Worm (Caenorhabditis elegans) whole organism, L2 larva: ENCODE results near the gene atg-13.

Experiments used
- ama-1 ChIP-seq: fragments of 150-350 bp; optimal IDR thresholded peaks from 2 replicates; lab custom pipeline; 2018; ENCODE audit warnings: inconsistent platforms
- elt-1 ChIP-seq: fragments of 150-350 bp; optimal IDR thresholded peaks from 2 replicates; lab custom pipeline; 2014; ENCODE audit warnings: missing biosample characterization, missing genetic modification characterization
- lsy-2 ChIP-seq, 2 experiments: fragments of 150-350 bp in 1 of 2; sonication (generic microtip) in 1 of 2; optimal IDR thresholded peaks; 2 replicates each; lab custom pipeline; 2014 to 2017; ENCODE audit warnings: missing biosample characterization in 2 of 2, missing genetic modification characterization in 2 of 2
- nhr-11 ChIP-seq: fragments of 150-350 bp; optimal IDR thresholded peaks from 2 replicates; lab custom pipeline; 2014; ENCODE audit warnings: missing biosample characterization, missing genetic modification characterization
- nhr-12 ChIP-seq: fragments of 150-350 bp; optimal IDR thresholded peaks from 2 replicates; lab custom pipeline; 2014; ENCODE audit warnings: missing biosample characterization, missing genetic modification characterization
- unc-39 ChIP-seq: fragments of 150-350 bp; optimal IDR thresholded peaks from 2 replicates; lab custom pipeline; 2014; ENCODE audit warnings: missing biosample characterization, missing genetic modification characterization
- unc-62 ChIP-seq: fragments of 150-350 bp; optimal IDR thresholded peaks from 2 replicates; lab custom pipeline; 2014; ENCODE audit warnings: missing biosample characterization, missing genetic modification reagents, missing genetic modification characterization
- zag-1 ChIP-seq: fragments of 150-350 bp; optimal IDR thresholded peaks from 2 replicates; lab custom pipeline; 2014; ENCODE audit warnings: missing biosample characterization, missing genetic modification characterization

ce11 chrIII:8161238-8161637 is 3.2 kb upstream of the atg-13 start, which contains the start of gene inpp-5K:
- no peak for TF ChIP-seq unc-39 (tag; lab: Kevin White, UChicago)
- TF ChIP-seq elt-1 (tag; lab: Kevin White, UChicago), result no peak
- no peak for TF ChIP-seq unc-62 (GFP tag; lab: Kevin White, UChicago)
- TF ChIP-seq ama-1 (lab: Kevin White, UChicago), result no peak
- no peak for TF ChIP-seq lsy-2 (tag; optimal IDR thresholded peaks at IDR 0.05; lab: Kevin White, UChicago)
- no peak for TF ChIP-seq nhr-11 (tag; lab: Kevin White, UChicago)
- TF ChIP-seq nhr-12 (tag; lab: Kevin White, UChicago), result no peak
- no peak for TF ChIP-seq zag-1 (tag; lab: Kevin White, UChicago)
